4 worm cellular contexts compared by ENCODE assay signal in the genomic region with DNA sequence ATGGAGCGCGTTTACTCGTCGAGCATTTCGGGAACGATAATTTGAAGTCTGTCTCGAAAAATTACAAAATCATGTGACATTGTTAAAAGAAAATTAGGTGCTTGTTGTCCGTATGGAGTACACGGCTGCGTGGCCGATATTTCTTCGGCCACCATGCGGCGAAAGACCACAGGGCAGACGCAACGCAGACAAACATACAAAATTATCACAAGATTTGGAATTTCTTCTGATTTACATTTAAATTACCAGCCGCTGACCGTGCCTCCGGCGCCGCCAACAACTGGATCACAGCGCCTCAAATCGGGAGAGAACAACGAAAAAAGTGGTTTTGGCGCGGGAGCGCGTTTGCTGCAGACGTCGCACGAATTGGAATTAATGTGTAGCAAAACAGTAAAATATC.
TF ChIP-seq lines count a peak whose summit lies in the region.
"Not testable (repeated sequence)": the region's sequence is repeated elsewhere in the genome, so short reads cannot be mapped to it uniquely, and the experiment has no call there.

No protein-coding gene starts in this region.

TF ChIP-seq in whole organism, L2 larva, 48 proteins besides CTCF, POLR2A, EP300 and RAD21 (continues in another document):
- TF ChIP-seq ZK546.5 (tag; optimal IDR thresholded peaks at IDR 0.05; lab: Kevin White, UChicago) (peak; percentile 35), nhr-25 (tag; optimal IDR thresholded peaks at IDR 0.05; lab: Kevin White, UChicago) (peak; percentile 90), ceh-16 (tag; optimal IDR thresholded peaks at IDR 0.05; lab: Kevin White, UChicago) (peak; percentile 89), mdl-1 (tag; optimal IDR thresholded peaks at IDR 0.05; lab: Kevin White, UChicago) (peak; percentile 58 to 68), nhr-237 (tag; optimal IDR thresholded peaks at IDR 0.05; lab: Kevin White, UChicago) (peak; percentile 33), lin-13 (GFP tag; optimal IDR thresholded peaks at IDR 0.05; lab: Kevin White, UChicago) (peak; percentile 87), nhr-10 (tag; optimal IDR thresholded peaks at IDR 0.05; lab: Kevin White, UChicago) (peak; percentile 39), nhr-21 (tag; optimal IDR thresholded peaks at IDR 0.05; lab: Kevin White, UChicago) (peak; percentile 97), lin-11 (tag; optimal IDR thresholded peaks at IDR 0.05; lab: Kevin White, UChicago) (peak; percentile 94), sem-4 (tag; optimal IDR thresholded peaks at IDR 0.05; lab: Kevin White, UChicago) (peak; percentile 93), lsy-2 (tag; optimal IDR thresholded peaks at IDR 0.05; lab: Kevin White, UChicago) (peak; percentile 82 to 93), snpc-4 (tag; optimal IDR thresholded peaks at IDR 0.05; lab: Kevin White, UChicago) (peak; percentile 68), ceh-82 (tag; optimal IDR thresholded peaks at IDR 0.05; lab: Kevin White, UChicago) (peak; percentile 67), unc-62 (GFP tag; optimal IDR thresholded peaks at IDR 0.05; lab: Kevin White, UChicago) (peak; percentile 55), unc-55 (GFP tag; optimal IDR thresholded peaks at IDR 0.05; lab: Kevin White, UChicago) (peak; percentile 78), mab-5 (tag; optimal IDR thresholded peaks at IDR 0.05; lab: Kevin White, UChicago) (peak; percentile 67), R02D3.7 (tag; optimal IDR thresholded peaks at IDR 0.05; lab: Kevin White, UChicago) (peak; percentile 48), F13H6.1 (tag; optimal IDR thresholded peaks at IDR 0.05; lab: Kevin White, UChicago) (peak; percentile 96), Y55F3AM.14 (GFP tag; optimal IDR thresholded peaks at IDR 0.05; lab: Kevin White, UChicago) (peak; percentile 86), sma-9 (GFP tag; optimal IDR thresholded peaks at IDR 0.05; lab: Kevin White, UChicago) (peak; percentile 99)
- not testable (repeated sequence) for TF ChIP-seq sma-9 (tag; optimal IDR thresholded peaks at IDR 0.05; lab: Kevin White, UChicago)

TF ChIP-seq in whole organism, L4 larva, 104 proteins besides CTCF, POLR2A, EP300 and RAD21 (continues in another document):
- TF ChIP-seq unc-130 (GFP tag; optimal IDR thresholded peaks at IDR 0.05; lab: Kevin White, UChicago): peak; percentile 81
- peak; percentile 74; the same call in 1 of the 2 replicates for TF ChIP-seq nhr-41 (GFP tag; IDR thresholded peaks at IDR 0.05; lab: Robert Waterston, UW)
- TF ChIP-seq saeg-2 (GFP tag; IDR thresholded peaks at IDR 0.05; lab: Robert Waterston, UW): peak; percentile 95
- TF ChIP-seq nhr-77 (tag; optimal IDR thresholded peaks at IDR 0.05; lab: Kevin White, UChicago): peak; percentile 54
- peak; percentile 97 for TF ChIP-seq php-3 (GFP tag; IDR thresholded peaks at IDR 0.05; lab: Robert Waterston, UW)
- TF ChIP-seq jun-1 (tag; optimal IDR thresholded peaks at IDR 0.05; lab: Kevin White, UChicago): peak; percentile 39
- peak; percentile 87 for TF ChIP-seq nhr-6 (tag; optimal IDR thresholded peaks at IDR 0.05; lab: Kevin White, UChicago)
- peak; percentile 53 for TF ChIP-seq gei-8 (GFP tag; optimal IDR thresholded peaks at IDR 0.05; lab: Kevin White, UChicago)
- TF ChIP-seq mxl-2 (GFP tag; conservative IDR thresholded peaks at IDR 0.05; lab: Robert Waterston, UW): peak; percentile 88
- peak; percentile 91; the same call in 1 of the 2 replicates for TF ChIP-seq Y75B8A.6 (GFP tag; IDR thresholded peaks at IDR 0.05; lab: Robert Waterston, UW)
- TF ChIP-seq vab-7 (GFP tag; IDR thresholded peaks at IDR 0.05; lab: Robert Waterston, UW): peak; percentile 94
- peak; percentile 55 for TF ChIP-seq nhr-25 (tag; optimal IDR thresholded peaks at IDR 0.05; lab: Kevin White, UChicago; ENCODE audit: borderline replicate concordance, insufficient read depth)
- peak; percentile 89 for TF ChIP-seq T20F7.1 (GFP tag; optimal IDR thresholded peaks at IDR 0.05; lab: Kevin White, UChicago)
- peak; percentile 28 to 38 for TF ChIP-seq daf-16 (GFP tag; optimal IDR thresholded peaks at IDR 0.05; lab: Kevin White, UChicago)
- peak; percentile 43 for TF ChIP-seq daf-16 (tag; optimal IDR thresholded peaks at IDR 0.05; lab: Kevin White, UChicago)
- TF ChIP-seq tag-97 (GFP tag; IDR thresholded peaks at IDR 0.05; lab: Robert Waterston, UW): peak; percentile 93
- peak; percentile 51 for TF ChIP-seq skn-1 (tag; optimal IDR thresholded peaks at IDR 0.05; lab: Kevin White, UChicago)
- TF ChIP-seq lin-13 (GFP tag; optimal IDR thresholded peaks at IDR 0.05; lab: Kevin White, UChicago): peak; percentile 80
- TF ChIP-seq mdt-29 (GFP tag; IDR thresholded peaks at IDR 0.05; lab: Robert Waterston, UW): peak; percentile 94
- 0 out of 2 replicates have a peak, but pooled peaks have one; percentile 41 for TF ChIP-seq snpc-1.2 (GFP tag; IDR thresholded peaks at IDR 0.05; lab: Robert Waterston, UW)
- TF ChIP-seq hlh-11 (tag; optimal IDR thresholded peaks at IDR 0.05; lab: Kevin White, UChicago): peak; percentile 95

TF ChIP-seq in whole organism, late embryonic, 69 proteins besides CTCF, POLR2A, EP300 and RAD21 (continues in another document):
- TF ChIP-seq ceh-14 (tag; optimal IDR thresholded peaks at IDR 0.05; lab: Kevin White, UChicago) (peak; percentile 65), ceh-2 (tag; optimal IDR thresholded peaks at IDR 0.05; lab: Kevin White, UChicago) (peak; percentile 92), mec-3 (tag; optimal IDR thresholded peaks at IDR 0.05; lab: Kevin White, UChicago; ENCODE audit: borderline replicate concordance) (peak; percentile 83), hlh-8 (tag; optimal IDR thresholded peaks at IDR 0.05; lab: Kevin White, UChicago) (peak; percentile 85), unc-3 (GFP tag; conservative IDR thresholded peaks at IDR 0.05; lab: Robert Waterston, UW) (0 out of 2 replicates have a peak, but pooled peaks have one; percentile 40), ceh-31 (tag; optimal IDR thresholded peaks at IDR 0.05; lab: Kevin White, UChicago) (peak; percentile 92), ref-2 (tag; optimal IDR thresholded peaks at IDR 0.05; lab: Kevin White, UChicago) (peak; percentile 91), F13H6.1 (tag; optimal IDR thresholded peaks at IDR 0.05; lab: Kevin White, UChicago) (peak; percentile 53), tbx-7 (tag; optimal IDR thresholded peaks at IDR 0.05; lab: Kevin White, UChicago) (peak; percentile 91), rnt-1 (tag; optimal IDR thresholded peaks at IDR 0.05; lab: Kevin White, UChicago) (peak; percentile 84), fkh-6 (tag; optimal IDR thresholded peaks at IDR 0.05; lab: Kevin White, UChicago) (peak; percentile 50), nfya-1 (tag; optimal IDR thresholded peaks at IDR 0.05; lab: Kevin White, UChicago) (peak; percentile 37), ceh-18 (tag; optimal IDR thresholded peaks at IDR 0.05; lab: Kevin White, UChicago) (peak; percentile 76), ztf-16 (tag; optimal IDR thresholded peaks at IDR 0.05; lab: Kevin White, UChicago) (peak; percentile 16), elt-2 (tag; optimal IDR thresholded peaks at IDR 0.05; lab: Kevin White, UChicago) (peak; percentile 58), ets-4 (tag; optimal IDR thresholded peaks at IDR 0.05; lab: Kevin White, UChicago) (peak; percentile 97), sdc-2 (tag; optimal IDR thresholded peaks at IDR 0.05; lab: Kevin White, UChicago) (peak; percentile 66), dve-1 (tag; optimal IDR thresholded peaks at IDR 0.05; lab: Kevin White, UChicago) (peak; percentile 9), unc-42 (tag; optimal IDR thresholded peaks at IDR 0.05; lab: Kevin White, UChicago) (peak; percentile 66), tbx-2 (tag; optimal IDR thresholded peaks at IDR 0.05; lab: Kevin White, UChicago) (peak; percentile 91), ceh-34 (tag; optimal IDR thresholded peaks at IDR 0.05; lab: Kevin White, UChicago) (peak; percentile 3), fax-1 (tag; optimal IDR thresholded peaks at IDR 0.05; lab: Kevin White, UChicago) (peak; percentile 54)
- TF ChIP-seq unc-3 (tag; optimal IDR thresholded peaks at IDR 0.05; lab: Kevin White, UChicago): not testable (repeated sequence)

TF ChIP-seq in whole organism, mixed stage, embryonic, 35 proteins besides CTCF, POLR2A, EP300 and RAD21:
- TF ChIP-seq lin-13 (tag; optimal IDR thresholded peaks at IDR 0.05; lab: Kevin White, UChicago) (peak; percentile 34), ces-1 (GFP tag; optimal IDR thresholded peaks at IDR 0.05; lab: Kevin White, UChicago) (peak; percentile 65), cnd-1 (tag; optimal IDR thresholded peaks at IDR 0.05; lab: Kevin White, UChicago) (peak; percentile 25), nhr-237 (tag; optimal IDR thresholded peaks at IDR 0.05; lab: Kevin White, UChicago) (peak; percentile 38), unc-120 (tag; optimal IDR thresholded peaks at IDR 0.05; lab: Kevin White, UChicago; ENCODE audit: poor library complexity, severe bottlenecking) (peak; percentile 11), lsy-2 (tag; optimal IDR thresholded peaks at IDR 0.05; lab: Kevin White, UChicago) (peak; percentile 26), sptf-1 (tag; optimal IDR thresholded peaks at IDR 0.05; lab: Kevin White, UChicago) (peak; percentile 49), pha-4 (tag; optimal IDR thresholded peaks at IDR 0.05; lab: Kevin White, UChicago) (peak; percentile 51)
